Fruit fly (Drosophila melanogaster) whole organism, pupa: Measurements from ENCODE around the gene TTLL4B.

Source experiments
- CG17806 ChIP-seq: fragments of 200-800 bp; sonication (Bioruptor generic); optimal IDR thresholded peaks from 2 replicates; lab custom pipeline; 2018; ENCODE audit warnings: missing biosample characterization, mild to moderate bottlenecking, missing genetic modification characterization, moderate library complexity
- CG8159 ChIP-seq: fragments of 200-800 bp; sonication (Bioruptor generic); optimal IDR thresholded peaks from 3 replicates; lab custom pipeline; 2018; ENCODE audit warnings: missing biosample characterization, mild to moderate bottlenecking, missing genetic modification characterization, moderate library complexity
- CG9948 ChIP-seq: fragments of 200-800 bp; sonication (Bioruptor generic); optimal IDR thresholded peaks from 2 replicates; lab custom pipeline; 2018; ENCODE audit warnings: missing biosample characterization, mild to moderate bottlenecking, missing genetic modification characterization, moderate library complexity
- EcR ChIP-seq: fragments of 200-800 bp; sonication (Bioruptor generic); optimal IDR thresholded peaks from 3 replicates; lab custom pipeline; 2019; ENCODE audit warnings: missing biosample characterization, missing genetic modification characterization, mild to moderate bottlenecking, moderate library complexity, missing genetic modification reagents
- Ets98B ChIP-seq: fragments of 200-800 bp; sonication (Bioruptor generic); IDR thresholded peaks from 2 replicates; pipeline ENCODE4 v1.3.6; 2022; ENCODE audit warnings: missing biosample characterization, missing genetic modification characterization
- Pif1B ChIP-seq: fragments of 200-800 bp; sonication (Bioruptor generic); optimal IDR thresholded peaks from 3 replicates; lab custom pipeline; 2016; ENCODE audit warnings: missing biosample characterization, missing genetic modification characterization

DNA sequence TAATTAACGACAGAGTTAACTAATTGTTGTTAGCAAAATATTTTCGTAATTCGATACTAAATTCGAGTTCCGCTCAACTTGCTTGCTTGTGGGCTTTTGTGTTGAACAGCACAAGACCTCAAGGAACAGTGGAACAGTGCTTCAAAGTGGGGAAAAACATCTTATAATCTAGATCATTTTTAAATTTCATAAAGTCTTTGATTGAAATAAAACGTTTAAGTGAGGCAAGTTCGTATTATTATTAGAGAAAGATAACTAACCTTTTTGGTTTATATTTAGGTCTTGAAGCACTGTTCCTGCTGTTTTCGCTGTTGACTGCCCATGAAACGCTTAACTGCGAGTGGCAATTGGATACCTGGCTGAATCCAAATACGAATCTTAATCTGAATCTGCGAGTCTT lies 18.3 kb upstream of the TTLL4B start:
- no peak for TF ChIP-seq CG17806 (tag; lab: Kevin White, UChicago)
- no peak for TF ChIP-seq CG9948
- TF ChIP-seq CG8159 (tag; lab: Kevin White, UChicago) = no peak
- TF ChIP-seq Pif1B (GFP tag; lab: Kevin White, UChicago) = no peak
- no peak for TF ChIP-seq Ets98B (GFP tag; lab: Robert Waterston, UW)
- no peak for TF ChIP-seq EcR (GFP tag; lab: Kevin White, UChicago)
